In the genomic region with DNA sequence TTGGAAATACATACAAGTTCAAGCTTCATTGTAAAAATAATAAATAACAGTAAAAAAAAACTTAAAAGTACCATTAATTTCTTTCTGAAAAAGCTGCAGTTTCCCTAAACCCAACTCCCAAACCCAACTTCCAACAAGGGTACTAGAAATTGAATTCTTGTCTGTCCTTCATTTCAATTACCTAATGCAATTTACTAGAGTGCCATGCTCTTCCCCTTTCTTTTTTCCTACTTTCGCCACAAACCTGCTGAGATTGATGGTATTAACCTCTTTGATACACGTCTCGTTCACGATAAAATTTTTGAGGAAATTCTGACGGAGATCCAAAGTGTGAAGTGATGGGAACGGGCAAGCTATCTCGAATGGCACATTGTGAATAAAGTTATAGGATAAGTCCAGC, we compare ENCODE assay signal across 3 worm cellular contexts.
TF ChIP-seq lines count a peak whose summit lies in the region.

No protein-coding gene starts in this region.

TF ChIP-seq in whole organism, L1 larva, 84 proteins besides CTCF, POLR2A, EP300 and RAD21:
- TF ChIP-seq fkh-8 (tag; optimal IDR thresholded peaks at IDR 0.05; lab: Kevin White, UChicago) (no peak), lin-14 (GFP tag; optimal IDR thresholded peaks at IDR 0.05; lab: Kevin White, UChicago) (peak; percentile 44), tbx-2 (tag; optimal IDR thresholded peaks at IDR 0.05; lab: Kevin White, UChicago) (peak; percentile 28), Y116A8C.19 (tag; optimal IDR thresholded peaks at IDR 0.05; lab: Kevin White, UChicago; ENCODE audit: borderline replicate concordance) (no peak), jun-1 (tag; optimal IDR thresholded peaks at IDR 0.05; lab: Kevin White, UChicago) (no peak), lin-15B (tag; optimal IDR thresholded peaks at IDR 0.05; lab: Kevin White, UChicago) (no peak), pag-3 (tag; optimal IDR thresholded peaks at IDR 0.05; lab: Kevin White, UChicago; ENCODE audit: borderline replicate concordance, insufficient read depth) (no peak), ztf-11 (tag; optimal IDR thresholded peaks at IDR 0.05; lab: Kevin White, UChicago) (no peak), nhr-28 (tag; optimal IDR thresholded peaks at IDR 0.05; lab: Kevin White, UChicago) (no peak), hlh-17 (GFP tag; optimal IDR thresholded peaks at IDR 0.05; lab: Kevin White, UChicago; ENCODE audit: borderline replicate concordance) (no peak)

TF ChIP-seq in whole organism, late embryonic, 69 proteins besides CTCF, POLR2A, EP300 and RAD21:
- TF ChIP-seq ztf-16 (tag; optimal IDR thresholded peaks at IDR 0.05; lab: Kevin White, UChicago), result no peak
- TF ChIP-seq unc-42 (tag; optimal IDR thresholded peaks at IDR 0.05; lab: Kevin White, UChicago), result peak; percentile 74

TF ChIP-seq in whole organism, mixed stage, embryonic, 35 proteins besides CTCF, POLR2A, EP300 and RAD21:
- TF ChIP-seq unc-39 (tag; optimal IDR thresholded peaks at IDR 0.05; lab: Kevin White, UChicago), result no peak
- TF ChIP-seq ces-1 (GFP tag; optimal IDR thresholded peaks at IDR 0.05; lab: Kevin White, UChicago), result peak; percentile 93
- no peak for TF ChIP-seq M03D4.4 (tag; optimal IDR thresholded peaks at IDR 0.05; lab: Kevin White, UChicago)
